Worm (Caenorhabditis elegans) whole organism, L4/young adult: Measurements from ENCODE around the gene Y44A6D.6.

Source experiments
- W03F9.2 ChIP-seq: fragments of 150-350 bp; optimal IDR thresholded peaks from 2 replicates; lab custom pipeline; 2014; ENCODE audit warnings: missing biosample characterization, missing genetic modification characterization
- dao-5 ChIP-seq: sonication (generic microtip); optimal IDR thresholded peaks from 2 replicates; lab custom pipeline; 2016; ENCODE audit warnings: missing genotype, missing genetic modification characterization, moderate library complexity, missing compliant biosample characterization
- him-1 ChIP-seq: sonication (generic microtip); optimal IDR thresholded peaks from 2 replicates; lab custom pipeline; 2016; ENCODE audit warnings: missing genotype, missing genetic modification reagents, missing genetic modification characterization, missing compliant biosample characterization

Gene Y44A6D.6

DNA sequence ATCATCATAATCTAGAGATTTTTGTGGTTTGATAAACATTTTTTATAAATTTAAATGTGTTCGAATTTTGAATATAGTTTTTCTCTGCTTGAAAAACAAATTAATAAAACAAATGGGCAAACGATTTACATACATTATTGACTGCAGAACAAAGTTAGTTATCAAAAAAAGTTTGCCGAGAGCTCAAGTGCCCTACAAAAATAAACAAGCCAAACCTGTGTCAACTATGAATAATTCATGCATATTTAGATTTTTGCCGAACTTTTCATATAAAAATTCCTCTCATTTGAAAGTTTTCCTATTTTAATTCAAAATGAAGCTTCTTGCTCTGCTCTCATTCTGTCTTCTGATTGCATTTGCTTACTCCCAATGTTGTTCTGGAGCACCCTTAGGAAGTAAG is 8.7 kb downstream of the Y44A6D.6 start, which contains the start of gene sshk-1:
Gene sshk-1, plus strand, starts transcription at position 301 of the 400 bp plus-strand sequence.
- TF ChIP-seq dao-5, result no peak
- no peak for TF ChIP-seq W03F9.2 (tag; lab: Kevin White, UChicago)
- TF ChIP-seq him-1 (tag; lab: Kevin White, UChicago), result no peak

- TF ChIP-seq W03F9.2 (tag; lab: Kevin White, UChicago), result no peak
- TF ChIP-seq him-1 (tag; lab: Kevin White, UChicago), result no peak
- TF ChIP-seq dao-5, result no peak
Measured at ce11 chrV:20820033-20820432, 12.9 kb downstream of the Y44A6D.6 start, which contains the start of gene T03D8.6. Gene T03D8.6 (minus strand): TSS chrV:20820330.

DNA sequence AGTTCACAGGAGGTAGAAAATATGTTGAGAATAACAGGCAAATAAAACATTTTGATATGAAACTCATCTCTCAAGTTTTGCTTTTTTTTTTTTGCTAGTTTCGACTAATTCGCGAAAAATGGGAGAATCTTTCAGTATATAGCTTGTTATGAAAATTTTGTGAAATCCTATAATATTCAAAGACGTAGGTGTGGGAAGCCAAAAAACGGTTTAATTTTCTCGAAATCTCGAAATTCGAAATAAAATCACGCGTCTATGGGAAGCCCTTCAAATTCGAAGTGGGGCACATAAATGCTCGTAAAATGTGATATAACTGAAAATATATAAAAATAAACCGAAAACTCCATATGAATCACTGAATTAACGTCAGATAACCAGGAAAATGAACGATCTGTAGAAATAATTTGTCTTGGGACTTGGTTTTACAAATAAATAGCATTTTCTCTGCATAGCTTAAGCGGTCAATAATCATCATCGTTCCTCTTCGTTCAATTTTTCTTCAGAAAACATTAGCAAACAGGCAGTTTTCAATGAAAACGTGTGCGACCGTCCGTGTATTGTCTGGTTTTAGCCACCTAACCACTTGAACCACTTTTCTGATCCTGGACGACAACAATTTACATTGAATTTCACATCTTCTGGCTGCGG is 17.9 kb downstream of the Y44A6D.6 start, which contains the start of the genes gcy-22 and grl-14:
Gene gcy-22, minus strand, starts transcription at position 101 of the 648 bp plus-strand sequence.
Gene grl-14, plus strand, starts transcription at position 598 of the 648 bp plus-strand sequence.
- TF ChIP-seq him-1 (tag; lab: Kevin White, UChicago) (no peak), W03F9.2 (tag; lab: Kevin White, UChicago) (no peak), dao-5 (no peak)

DNA sequence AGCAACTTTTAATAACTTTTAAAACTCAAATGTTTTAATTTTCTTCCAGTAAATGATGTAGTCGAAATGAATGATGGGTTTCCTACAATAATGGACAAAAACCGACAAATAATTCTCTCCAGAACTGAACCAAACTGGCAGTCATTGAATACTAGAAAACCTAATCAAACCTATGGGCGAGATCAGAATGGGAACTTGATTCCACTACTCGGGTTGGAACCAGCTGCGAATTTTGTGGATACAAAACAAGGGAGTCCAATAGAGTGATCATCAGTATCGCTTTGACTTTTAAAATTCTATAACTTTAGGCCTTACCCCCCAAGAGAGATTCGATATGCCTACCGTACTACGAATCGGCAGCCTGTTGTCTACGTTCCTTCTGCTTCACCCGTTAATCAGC is 19.5 kb downstream of the Y44A6D.6 start:
- no peak for TF ChIP-seq him-1 (tag; lab: Kevin White, UChicago)
- TF ChIP-seq dao-5, result no peak
- TF ChIP-seq W03F9.2 (tag; lab: Kevin White, UChicago), result no peak

ce11 chrV:20828820-20829219 is 21.7 kb downstream of the Y44A6D.6 start, which contains the start of gene sbt-1:
Gene sbt-1 (minus strand): TSS chrV:20828881.
- no peak for TF ChIP-seq dao-5
- TF ChIP-seq W03F9.2 (tag; lab: Kevin White, UChicago), result no peak
- peak; percentile 40 for TF ChIP-seq him-1 (tag; lab: Kevin White, UChicago)

ce11 chrV:20829511-20829910 is 22.4 kb downstream of the Y44A6D.6 start, which contains the start of gene num-1:
Gene num-1 (plus strand): TSS chrV:20829811.
- TF ChIP-seq dao-5 (no peak), W03F9.2 (tag; lab: Kevin White, UChicago) (no peak), him-1 (tag; lab: Kevin White, UChicago) (no peak)

ce11 chrV:20830409-20830808 is 23.3 kb downstream of the Y44A6D.6 start:
- TF ChIP-seq W03F9.2 (tag; lab: Kevin White, UChicago) (no peak), dao-5 (no peak), him-1 (tag; lab: Kevin White, UChicago) (no peak)

ce11 chrV:20831867-20832266 is 24.7 kb downstream of the Y44A6D.6 start:
- TF ChIP-seq dao-5 (no peak), him-1 (tag; lab: Kevin White, UChicago) (no peak), W03F9.2 (tag; lab: Kevin White, UChicago) (no peak)

DNA sequence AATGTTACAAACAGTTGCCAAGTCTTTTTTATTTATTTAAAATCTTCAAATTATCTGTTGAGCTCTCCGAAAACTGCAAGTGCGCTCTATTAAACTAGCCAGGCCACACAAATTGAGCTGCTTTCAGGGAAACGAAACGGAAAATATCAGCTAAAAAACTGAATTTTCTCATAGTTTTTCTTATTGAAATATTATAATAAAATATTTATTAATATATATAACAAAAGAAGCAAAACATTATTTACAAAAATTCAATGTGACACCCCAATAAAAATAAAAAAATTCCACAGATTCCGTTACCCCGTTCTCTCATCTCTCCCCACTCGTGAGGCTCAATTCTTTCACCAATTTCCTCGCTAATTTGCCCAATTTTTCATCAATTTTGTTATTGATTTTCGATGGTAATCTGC is 25.4 kb downstream of the Y44A6D.6 start:
- TF ChIP-seq him-1 (tag; lab: Kevin White, UChicago), result no peak

DNA sequence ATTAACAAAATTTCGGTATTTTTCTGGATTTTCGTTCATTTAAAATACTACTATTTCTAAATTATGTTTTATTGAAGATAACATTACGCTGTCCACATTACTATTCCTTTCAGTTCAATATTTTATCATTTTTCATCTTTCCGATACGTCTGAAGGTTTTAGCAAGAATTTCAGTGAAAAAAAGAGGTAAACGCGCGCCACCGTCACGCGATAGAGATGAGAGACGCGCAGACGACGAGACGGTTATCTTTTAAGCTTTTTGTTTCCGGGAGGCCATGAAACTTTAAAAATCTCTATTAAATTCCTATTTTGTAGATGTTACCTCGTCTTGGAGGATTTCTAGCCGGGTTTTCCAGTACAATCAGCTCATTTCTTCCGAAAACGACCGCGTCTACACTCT is 30.6 kb downstream of the Y44A6D.6 start, which contains the start of gene mrps-12:
Gene mrps-12, plus strand, starts transcription at position 316 of the 400 bp plus-strand sequence.
- no peak for TF ChIP-seq him-1 (tag; lab: Kevin White, UChicago)
- no peak for TF ChIP-seq W03F9.2 (tag; lab: Kevin White, UChicago)
- TF ChIP-seq dao-5, result no peak

- TF ChIP-seq W03F9.2 (tag; lab: Kevin White, UChicago), result no peak
- no peak for TF ChIP-seq him-1 (tag; lab: Kevin White, UChicago)
- no peak for TF ChIP-seq dao-5
Measured at ce11 chrV:20838565-20838964, 31.4 kb downstream of the Y44A6D.6 start, which contains the start of gene exos-7. Gene exos-7 (plus strand): TSS chrV:20838865.

- no peak for TF ChIP-seq W03F9.2 (tag; lab: Kevin White, UChicago)
- TF ChIP-seq dao-5, result no peak
- TF ChIP-seq him-1 (tag; lab: Kevin White, UChicago), result no peak
Measured at ce11 chrV:20841484-20841883, 34.3 kb downstream of the Y44A6D.6 start.

- TF ChIP-seq W03F9.2 (tag; lab: Kevin White, UChicago), result peak; percentile 76
- peak; percentile 2 for TF ChIP-seq him-1 (tag; lab: Kevin White, UChicago)
- no peak for TF ChIP-seq dao-5
Measured at ce11 chrV:20845524-20846208, 38.5 kb downstream of the Y44A6D.6 start, which contains the start of the genes F31D4.2 and fkb-6. Gene F31D4.2 (minus strand): TSS chrV:20845546. Gene fkb-6 (plus strand): TSS chrV:20846158.

DNA sequence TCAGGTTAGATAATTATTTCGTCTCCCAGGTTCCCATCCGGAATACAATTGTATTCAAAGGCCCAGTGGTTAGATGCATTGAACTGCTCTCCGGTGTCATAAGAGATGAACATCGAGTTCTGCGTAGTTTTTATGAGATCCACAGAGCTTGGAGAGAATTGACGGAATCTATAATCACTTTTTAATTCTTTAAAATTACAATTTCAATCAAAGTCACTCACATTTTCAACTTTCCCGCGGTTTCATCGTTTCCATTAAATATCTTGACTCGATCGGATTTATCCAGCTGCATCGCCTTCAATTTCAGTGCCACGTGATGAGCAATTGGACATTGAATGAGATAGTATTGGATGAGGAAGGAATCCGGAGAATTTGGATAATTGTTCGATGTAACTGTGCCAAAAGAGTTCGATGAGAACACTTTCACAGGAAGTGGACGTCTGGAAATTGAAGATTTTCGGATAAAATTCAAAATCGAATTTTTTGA is 40.6 kb downstream of the Y44A6D.6 start:
- TF ChIP-seq him-1 (tag; lab: Kevin White, UChicago) (no peak), W03F9.2 (tag; lab: Kevin White, UChicago) (peak; percentile 24)
